Worm (Caenorhabditis elegans) whole organism, late embryonic: ENCODE data around the gene str-190.
A peak's percentile ranks its signal among the peaks of the same experiment; 100 is the strongest.

Experiments
- C08G9.2 ChIP-seq: sonication (generic microtip); optimal IDR thresholded peaks from 2 replicates; lab custom pipeline; 2016; ENCODE audit warnings: mild to moderate bottlenecking, missing genetic modification characterization, moderate library complexity, missing compliant biosample characterization
- C38D4.7 ChIP-seq: fragments of 200-800 bp; sonication (Bioruptor generic); optimal IDR thresholded peaks from 2 replicates; lab custom pipeline; 2018; ENCODE audit warnings: mild to moderate bottlenecking, missing genetic modification characterization, moderate library complexity, missing compliant biosample characterization
- F13H6.1 ChIP-seq: sonication (generic microtip); optimal IDR thresholded peaks from 2 replicates; lab custom pipeline; 2016; ENCODE audit warnings: missing genetic modification characterization, missing compliant biosample characterization
- K09A11.1 ChIP-seq: sonication (generic microtip); optimal IDR thresholded peaks from 2 replicates; lab custom pipeline; 2017; ENCODE audit warnings: antibody characterized with exemption, mild to moderate bottlenecking, missing genetic modification characterization, missing compliant biosample characterization; ENCODE audit not compliant: insufficient read depth
- Y22D7AL.16 ChIP-seq: sonication (generic microtip); optimal IDR thresholded peaks from 2 replicates; lab custom pipeline; 2016; ENCODE audit warnings: missing genetic modification characterization, missing compliant biosample characterization
- ama-1 ChIP-seq: fragments of 150-350 bp; optimal IDR thresholded peaks from 2 replicates; lab custom pipeline; 2014
- ceh-2 ChIP-seq: sonication (generic microtip); optimal IDR thresholded peaks from 2 replicates; lab custom pipeline; 2016; ENCODE audit warnings: missing genotype, missing genetic modification characterization, missing compliant biosample characterization
- ceh-24 ChIP-seq: sonication (generic microtip); optimal IDR thresholded peaks from 2 replicates; lab custom pipeline; 2016; ENCODE audit warnings: mild to moderate bottlenecking, missing genetic modification characterization, missing compliant biosample characterization
- ceh-31 ChIP-seq: sonication (generic microtip); optimal IDR thresholded peaks from 2 replicates; lab custom pipeline; 2016; ENCODE audit warnings: missing genetic modification characterization, missing compliant biosample characterization
- ceh-34 ChIP-seq: sonication (generic microtip); optimal IDR thresholded peaks from 2 replicates; lab custom pipeline; 2016; ENCODE audit warnings: mild to moderate bottlenecking, missing genetic modification characterization, missing compliant biosample characterization
- ceh-45 ChIP-seq: fragments of 200-800 bp; sonication (Bioruptor generic); IDR thresholded peaks from 2 replicates; pipeline ENCODE4 v1.3.6; 2022; ENCODE audit warnings: missing genetic modification reagents, missing genetic modification characterization, missing compliant biosample characterization
- ceh-48 ChIP-seq: sonication (generic microtip); optimal IDR thresholded peaks from 2 replicates; lab custom pipeline; 2016; ENCODE audit warnings: missing genetic modification characterization, inconsistent platforms, missing compliant biosample characterization
- che-1 ChIP-seq: sonication (generic microtip); optimal IDR thresholded peaks from 2 replicates; lab custom pipeline; 2016; ENCODE audit warnings: mild to moderate bottlenecking, missing genetic modification characterization, missing compliant biosample characterization
- dmd-4 ChIP-seq: sonication (generic microtip); optimal IDR thresholded peaks from 2 replicates; lab custom pipeline; 2016; ENCODE audit warnings: borderline replicate concordance, missing genetic modification characterization, missing compliant biosample characterization
- elt-2 ChIP-seq: sonication (generic microtip); optimal IDR thresholded peaks from 2 replicates; lab custom pipeline; 2016; ENCODE audit warnings: missing genetic modification reagents, missing genetic modification characterization, missing compliant biosample characterization
- elt-4 ChIP-seq: sonication (generic microtip); optimal IDR thresholded peaks from 2 replicates; lab custom pipeline; 2016; ENCODE audit warnings: missing genetic modification characterization, missing compliant biosample characterization
- ets-4 ChIP-seq: sonication (generic microtip); optimal IDR thresholded peaks from 2 replicates; lab custom pipeline; 2016; ENCODE audit warnings: missing genetic modification characterization, missing compliant biosample characterization
- fax-1 ChIP-seq: sonication (generic microtip); optimal IDR thresholded peaks from 2 replicates; lab custom pipeline; 2016; ENCODE audit warnings: missing genotype, missing genetic modification characterization, missing compliant biosample characterization
- fkh-6 ChIP-seq: sonication (generic microtip); optimal IDR thresholded peaks from 2 replicates; lab custom pipeline; 2016; ENCODE audit warnings: missing genetic modification characterization, missing compliant biosample characterization
- hlh-13 ChIP-seq: fragments of 200-800 bp; sonication (Bioruptor generic); optimal IDR thresholded peaks from 2 replicates; lab custom pipeline; 2018; ENCODE audit warnings: mild to moderate bottlenecking, missing genetic modification characterization, missing compliant biosample characterization
- hlh-30 ChIP-seq: sonication (generic microtip); optimal IDR thresholded peaks from 2 replicates; lab custom pipeline; 2017; ENCODE audit warnings: antibody characterized with exemption, missing genetic modification characterization, missing compliant biosample characterization; ENCODE audit not compliant: insufficient read depth
- hlh-8 ChIP-seq: sonication (generic microtip); optimal IDR thresholded peaks from 2 replicates; lab custom pipeline; 2016; ENCODE audit warnings: missing genotype, missing genetic modification characterization, missing compliant biosample characterization
- lim-6 ChIP-seq: sonication (generic microtip); optimal IDR thresholded peaks from 2 replicates; lab custom pipeline; 2016; ENCODE audit warnings: missing genetic modification characterization, missing compliant biosample characterization
- madf-2 ChIP-seq: sonication (generic microtip); optimal IDR thresholded peaks from 2 replicates; lab custom pipeline; 2017; ENCODE audit warnings: missing genetic modification characterization, missing compliant biosample characterization
- npax-4 ChIP-seq: sonication (generic microtip); optimal IDR thresholded peaks from 2 replicates; lab custom pipeline; 2016; ENCODE audit warnings: missing genetic modification characterization, missing compliant biosample characterization
- pag-3 ChIP-seq: sonication (generic microtip); optimal IDR thresholded peaks from 2 replicates; lab custom pipeline; 2016; ENCODE audit warnings: missing compliant biosample characterization, missing genetic modification characterization, borderline replicate concordance
- pat-9 ChIP-seq: fragments of 200-800 bp; sonication (Bioruptor generic); optimal IDR thresholded peaks from 2 replicates; lab custom pipeline; 2018; ENCODE audit warnings: mild to moderate bottlenecking, missing genetic modification characterization, moderate library complexity, missing compliant biosample characterization
- pax-1 ChIP-seq: fragments of 150-350 bp; optimal IDR thresholded peaks from 2 replicates; lab custom pipeline; 2014; ENCODE audit warnings: missing biosample characterization, missing genetic modification characterization
- pha-4 ChIP-seq: fragments of 150-350 bp; optimal IDR thresholded peaks from 2 replicates; lab custom pipeline; 2018; ENCODE audit warnings: missing biosample characterization, missing genetic modification reagents, missing genetic modification characterization
- pqm-1 ChIP-seq: sonication (generic microtip); optimal IDR thresholded peaks from 2 replicates; lab custom pipeline; 2016; ENCODE audit warnings: missing genetic modification characterization, missing compliant biosample characterization
- pros-1 ChIP-seq: fragments of 150-350 bp; optimal IDR thresholded peaks from 2 replicates; lab custom pipeline; 2014; ENCODE audit warnings: missing biosample characterization, missing genetic modification reagents, missing genetic modification characterization
- rnt-1 ChIP-seq: sonication (generic microtip); optimal IDR thresholded peaks from 2 replicates; lab custom pipeline; 2016; ENCODE audit warnings: missing genetic modification characterization, missing compliant biosample characterization
- sox-2 ChIP-seq: fragments of 200-800 bp; sonication (Bioruptor generic); IDR thresholded peaks from 2 replicates; pipeline ENCODE4 v1.3.6; 2022; ENCODE audit warnings: missing genetic modification reagents, missing genetic modification characterization, missing compliant biosample characterization
- syd-9 ChIP-seq: sonication (generic microtip); optimal IDR thresholded peaks from 2 replicates; lab custom pipeline; 2016; ENCODE audit warnings: mild to moderate bottlenecking, missing genetic modification characterization, moderate library complexity, missing compliant biosample characterization
- tbx-2 ChIP-seq: sonication (generic microtip); optimal IDR thresholded peaks from 2 replicates; lab custom pipeline; 2016; ENCODE audit warnings: missing genetic modification characterization, missing compliant biosample characterization
- ttx-3 ChIP-seq: sonication (generic microtip); optimal IDR thresholded peaks from 2 replicates; lab custom pipeline; 2016; ENCODE audit warnings: missing genetic modification reagents, missing genetic modification characterization, missing compliant biosample characterization
- unc-3 ChIP-seq, 2 experiments: fragments of 200-800 bp in 1 of 2; sonication (Bioruptor generic) in 1 of 2; sonication (generic microtip) in 1 of 2; conservative IDR thresholded peaks in 1 of 2; optimal IDR thresholded peaks in 1 of 2; 2 replicates each; pipeline versions ENCODE4 v1.3.6 to Lab custom; 2016 to 2022; ENCODE audit warnings: missing compliant biosample characterization in 2 of 2, missing genetic modification characterization in 2 of 2, missing genetic modification reagents in 1 of 2
- unc-42 ChIP-seq: sonication (generic microtip); optimal IDR thresholded peaks from 2 replicates; lab custom pipeline; 2016; ENCODE audit warnings: missing genotype, missing genetic modification characterization, missing compliant biosample characterization
- unc-55 ChIP-seq: sonication (generic microtip); optimal IDR thresholded peaks from 2 replicates; lab custom pipeline; 2017; ENCODE audit warnings: missing biosample characterization, missing genetic modification reagents, missing genetic modification characterization
- zip-5 ChIP-seq: sonication (generic microtip); optimal IDR thresholded peaks from 2 replicates; lab custom pipeline; 2016; ENCODE audit warnings: missing genetic modification characterization, missing compliant biosample characterization
- ztf-16 ChIP-seq: sonication (generic microtip); optimal IDR thresholded peaks from 2 replicates; lab custom pipeline; 2017; ENCODE audit warnings: missing genetic modification characterization, missing compliant biosample characterization

str-190 gene

DNA sequence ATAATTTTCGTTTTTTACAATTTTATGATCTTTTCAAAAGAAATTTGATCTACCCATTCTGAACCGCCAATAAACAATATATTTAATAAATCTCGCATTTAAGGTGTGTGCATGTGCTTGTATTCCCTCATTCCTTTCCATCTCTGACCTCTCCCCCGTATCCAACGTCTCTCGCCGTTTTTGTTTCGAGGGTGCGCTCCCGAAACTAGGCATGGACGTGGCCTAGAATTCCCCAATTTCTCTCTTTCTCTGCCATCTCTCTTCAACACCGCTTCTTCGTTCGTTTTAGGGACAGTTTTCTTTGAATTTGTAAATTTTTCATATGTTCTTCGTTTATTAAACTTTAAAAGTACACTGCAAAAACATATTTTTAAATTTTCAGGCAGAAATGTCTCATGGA is 12.8 kb downstream of the str-190 start, which contains the start of gene F25E5.1 (continued):
- TF ChIP-seq ceh-34 (tag; lab: Kevin White, UChicago) (peak; percentile 67), hlh-8 (tag; lab: Kevin White, UChicago) (peak; percentile 59), ama-1 (no peak), F13H6.1 (tag; lab: Kevin White, UChicago) (peak; percentile 25), ets-4 (tag; lab: Kevin White, UChicago) (peak; percentile 78), hlh-30 (tag; lab: Kevin White, UChicago) (peak; percentile 50), zip-5 (tag; lab: Kevin White, UChicago) (peak; percentile 42), pros-1 (tag; lab: Kevin White, UChicago) (peak; percentile 11), unc-42 (tag; lab: Kevin White, UChicago) (peak; percentile 61)

DNA sequence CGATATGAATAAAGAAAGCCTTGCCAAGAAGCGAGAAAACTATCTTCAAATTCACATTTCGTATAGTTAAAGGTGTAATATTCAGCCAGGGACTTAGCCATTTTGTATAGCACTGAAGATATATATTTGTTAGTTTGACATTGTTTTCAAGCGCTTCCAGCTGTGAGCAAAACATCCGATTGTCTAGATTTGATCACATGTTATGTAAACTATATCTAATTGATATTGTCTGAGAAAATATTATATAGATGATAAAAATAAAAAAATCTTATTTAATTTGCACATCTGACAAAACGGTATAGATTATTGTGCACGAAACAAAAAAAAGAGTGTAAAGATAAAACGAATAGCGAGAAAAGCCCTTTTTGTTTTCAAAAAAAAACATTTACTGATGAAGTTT is 13.6 kb downstream of the str-190 start, which contains the start of gene srh-89:
Gene srh-89 (minus strand): TSS at position 101 of the 400 bp plus-strand sequence.
- no peak for TF ChIP-seq sox-2 (GFP tag; lab: Robert Waterston, UW)
- no peak for TF ChIP-seq ceh-45 (GFP tag; lab: Robert Waterston, UW)
- no peak for TF ChIP-seq fax-1 (tag; lab: Kevin White, UChicago)
- TF ChIP-seq madf-2 (tag; lab: Kevin White, UChicago) = no peak
- TF ChIP-seq zip-5 (tag; lab: Kevin White, UChicago) = no peak
- no peak for TF ChIP-seq pag-3 (tag; lab: Kevin White, UChicago)
- TF ChIP-seq pax-1 = no peak
- TF ChIP-seq Y22D7AL.16 (tag; lab: Kevin White, UChicago) = no peak
- no peak for TF ChIP-seq ceh-31 (tag; lab: Kevin White, UChicago)
- no peak for TF ChIP-seq ceh-48 (tag; lab: Kevin White, UChicago)

DNA sequence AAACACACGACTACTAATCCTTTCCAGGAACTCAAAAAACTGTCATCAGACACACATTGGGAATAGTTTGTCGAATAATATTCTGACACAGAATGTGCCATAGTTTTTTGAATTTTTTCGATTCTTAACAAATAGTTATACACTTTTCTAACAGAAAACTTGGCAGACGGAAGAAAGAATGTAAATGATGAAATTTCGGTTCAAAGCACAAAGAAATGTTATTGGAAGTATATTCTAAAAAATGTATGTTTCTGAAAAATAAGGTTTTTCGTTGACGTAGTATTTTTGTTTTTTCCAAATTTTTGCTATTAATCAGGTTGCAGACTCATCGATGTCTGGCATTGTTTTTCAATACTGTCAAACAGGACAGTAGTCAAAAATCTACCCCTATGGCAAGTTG is 17.4 kb downstream of the str-190 start, which contains the start of gene srh-92:
Gene srh-92 (minus strand): TSS at position 101 of the 400 bp plus-strand sequence.
- TF ChIP-seq unc-55 (GFP tag; lab: Kevin White, UChicago) = no peak
- TF ChIP-seq tbx-2 (tag; lab: Kevin White, UChicago) = no peak
- TF ChIP-seq fkh-6 (tag; lab: Kevin White, UChicago) = no peak
- no peak for TF ChIP-seq K09A11.1 (tag; lab: Kevin White, UChicago)
- no peak for TF ChIP-seq fax-1 (tag; lab: Kevin White, UChicago)
- TF ChIP-seq ttx-3 (tag; lab: Kevin White, UChicago) = no peak
- TF ChIP-seq C08G9.2 (tag; lab: Kevin White, UChicago) = no peak
- no peak for TF ChIP-seq ceh-24
- no peak for TF ChIP-seq rnt-1 (tag; lab: Kevin White, UChicago)
- no peak for TF ChIP-seq lim-6 (tag; lab: Kevin White, UChicago)
- no peak for TF ChIP-seq npax-4 (tag; lab: Kevin White, UChicago)
- TF ChIP-seq ztf-16 = no peak
- TF ChIP-seq pqm-1 (tag; lab: Kevin White, UChicago) = no peak
- no peak for TF ChIP-seq che-1
- TF ChIP-seq syd-9 (tag; lab: Kevin White, UChicago) = no peak
- TF ChIP-seq, all 69 proteins: peak for 0

DNA sequence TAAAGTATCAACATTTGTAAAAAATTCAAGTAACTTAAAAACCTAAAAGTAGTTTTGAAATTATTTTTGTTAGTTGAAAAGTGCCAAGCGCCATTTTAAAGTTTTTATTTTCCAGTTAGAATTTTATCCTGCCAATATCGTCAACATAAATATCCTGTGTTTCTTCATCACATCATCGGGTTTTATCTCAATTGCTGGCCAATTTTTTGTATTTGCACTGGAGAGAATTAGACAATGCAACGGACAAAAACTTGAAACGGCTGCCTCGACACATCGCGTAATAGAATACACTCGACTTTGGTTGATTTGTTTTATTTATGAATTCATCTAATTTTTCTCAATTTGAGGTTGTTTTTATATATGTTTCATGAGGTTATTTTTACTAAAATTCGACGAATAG is 23.3 kb downstream of the str-190 start, which contains the start of gene F25E5.2:
Gene F25E5.2 (plus strand): TSS at position 301 of the 400 bp plus-strand sequence.
- TF ChIP-seq F13H6.1 (tag; lab: Kevin White, UChicago) (no peak), elt-2 (tag; lab: Kevin White, UChicago) (no peak), hlh-8 (tag; lab: Kevin White, UChicago) (no peak), che-1 (no peak), ceh-2 (tag; lab: Kevin White, UChicago) (no peak), pha-4 (tag; lab: Kevin White, UChicago) (no peak)

DNA sequence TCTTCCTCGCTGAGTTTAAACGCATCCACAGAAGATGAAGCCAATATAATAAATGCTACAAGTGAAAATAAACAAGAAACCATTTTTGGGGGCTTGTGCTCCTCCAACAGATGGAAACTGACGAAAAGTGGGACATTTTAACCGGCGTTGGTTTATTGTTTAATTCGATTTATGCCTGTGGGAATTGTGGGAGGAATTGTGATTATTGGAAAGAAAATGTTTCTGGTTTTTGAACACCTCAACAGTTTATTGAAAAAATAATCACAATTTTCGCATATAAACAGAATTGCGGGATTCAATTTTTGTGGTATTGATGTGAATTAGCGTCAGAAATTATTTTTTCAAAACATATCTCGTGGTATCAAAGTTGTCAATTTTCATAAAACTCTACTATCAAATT is 24.1 kb downstream of the str-190 start, which contains the start of gene try-8:
Gene try-8 (minus strand): TSS at position 101 of the 400 bp plus-strand sequence.
- TF ChIP-seq ets-4 (tag; lab: Kevin White, UChicago) = no peak
- TF ChIP-seq hlh-13 (GFP tag; lab: Kevin White, UChicago) = no peak
- TF ChIP-seq unc-3 (GFP tag; conservative IDR thresholded peaks at IDR 0.05; lab: Robert Waterston, UW) = no peak
- TF ChIP-seq unc-3 (tag; optimal IDR thresholded peaks at IDR 0.05; lab: Kevin White, UChicago) = no peak
- TF ChIP-seq C38D4.7 (GFP tag; lab: Kevin White, UChicago) = no peak
- no peak for TF ChIP-seq ceh-48 (tag; lab: Kevin White, UChicago)
- TF ChIP-seq syd-9 (tag; lab: Kevin White, UChicago) = no peak
- TF ChIP-seq elt-4 (tag; lab: Kevin White, UChicago) = no peak
- no peak for TF ChIP-seq tbx-2 (tag; lab: Kevin White, UChicago)
- TF ChIP-seq Y22D7AL.16 (tag; lab: Kevin White, UChicago) = no peak
- no peak for TF ChIP-seq ceh-34 (tag; lab: Kevin White, UChicago)
- no peak for TF ChIP-seq ceh-2 (tag; lab: Kevin White, UChicago)
- TF ChIP-seq pat-9 = no peak
- TF ChIP-seq rnt-1 (tag; lab: Kevin White, UChicago) = no peak
- TF ChIP-seq fkh-6 (tag; lab: Kevin White, UChicago) = no peak
- no peak for TF ChIP-seq ceh-31 (tag; lab: Kevin White, UChicago)
- TF ChIP-seq dmd-4 = no peak
- TF ChIP-seq pqm-1 (tag; lab: Kevin White, UChicago) = no peak
- TF ChIP-seq, all 69 proteins: peak for 0
